Worm (Caenorhabditis elegans) whole organism, L2 larva: ENCODE results near the gene Y39A3A.3.

Experiments used
- aly-2 ChIP-seq: fragments of 150-350 bp; optimal IDR thresholded peaks from 2 replicates; lab custom pipeline; 2014; ENCODE audit warnings: missing biosample characterization, missing genetic modification characterization
- blmp-1 ChIP-seq: sonication (generic microtip); optimal IDR thresholded peaks from 2 replicates; lab custom pipeline; 2017; ENCODE audit warnings: missing genetic modification characterization, mild to moderate bottlenecking, missing compliant biosample characterization, antibody characterized with exemption, moderate library complexity; ENCODE audit not compliant: insufficient read depth
- gmeb-1 ChIP-seq: fragments of 150-350 bp; optimal IDR thresholded peaks from 2 replicates; lab custom pipeline; 2014; ENCODE audit warnings: missing biosample characterization, missing genetic modification characterization
- lin-13 ChIP-seq: fragments of 150-350 bp; optimal IDR thresholded peaks from 2 replicates; lab custom pipeline; 2014; ENCODE audit warnings: missing biosample characterization, missing genetic modification reagents, missing genetic modification characterization
- nhr-237 ChIP-seq: fragments of 150-350 bp; optimal IDR thresholded peaks from 2 replicates; lab custom pipeline; 2014; ENCODE audit warnings: missing biosample characterization, missing genetic modification characterization
- nhr-25 ChIP-seq: fragments of 150-350 bp; sonication (generic microtip); optimal IDR thresholded peaks from 3 replicates; lab custom pipeline; 2014; ENCODE audit warnings: missing biosample characterization, missing genetic modification characterization
- nhr-77 ChIP-seq: fragments of 150-350 bp; optimal IDR thresholded peaks from 2 replicates; lab custom pipeline; 2014; ENCODE audit warnings: missing biosample characterization, missing genetic modification characterization

- TF ChIP-seq nhr-237 (no peak), aly-2 (tag; lab: Kevin White, UChicago) (no peak), nhr-25 (tag; lab: Kevin White, UChicago) (no peak), nhr-77 (no peak), gmeb-1 (no peak), lin-13 (GFP tag; lab: Kevin White, UChicago) (no peak), blmp-1 (no peak)
Observed at ce11 chrIII:2047907-2048306, 20.2 kb downstream of the Y39A3A.3 start, which contains the start of gene dpy-1.
